Fruit fly (Drosophila melanogaster) whole organism, pupa: ENCODE measurements around the gene CG14731.

Source experiments
- CG12605 ChIP-seq: fragments of 200-800 bp; sonication (Bioruptor generic); IDR thresholded peaks from 2 replicates; pipeline ENCODE4 v1.3.6; 2022; ENCODE audit warnings: missing biosample characterization, missing genetic modification characterization
- CG15710 ChIP-seq: fragments of 200-800 bp; sonication (Bioruptor generic); optimal IDR thresholded peaks from 2 replicates; lab custom pipeline; 2018; ENCODE audit warnings: missing biosample characterization, mild to moderate bottlenecking, missing genetic modification characterization, moderate library complexity
- CG34367 ChIP-seq: fragments of 200-800 bp; sonication (Bioruptor generic); optimal IDR thresholded peaks from 2 replicates; lab custom pipeline; 2018; ENCODE audit warnings: missing biosample characterization, mild to moderate bottlenecking, missing genetic modification characterization
- CG4496 ChIP-seq: fragments of 200-800 bp; sonication (Bioruptor generic); IDR thresholded peaks from 3 replicates; pipeline ENCODE4 v1.3.6; 2022; ENCODE audit warnings: missing biosample characterization, missing genetic modification characterization
- CG8301 ChIP-seq: fragments of 200-800 bp; sonication (Bioruptor generic); optimal IDR thresholded peaks from 2 replicates; lab custom pipeline; 2018; ENCODE audit warnings: missing biosample characterization, mild to moderate bottlenecking, missing genetic modification characterization
- fd96Ca ChIP-seq: fragments of 200-800 bp; sonication (Bioruptor generic); IDR thresholded peaks from 3 replicates; pipeline ENCODE4 v1.3.6; 2022; ENCODE audit warnings: missing biosample characterization, missing genetic modification characterization

dm6 chr3R:11968030-11968753 lies 37.1 kb downstream of the CG14731 start:
- TF ChIP-seq CG15710 (tag; lab: Kevin White, UChicago) (no peak), CG4496 (no peak), CG12605 (GFP tag; lab: Robert Waterston, UW) (no peak), CG34367 (tag; lab: Kevin White, UChicago) (no peak), fd96Ca (GFP tag; lab: Robert Waterston, UW) (no peak), CG8301 (tag; lab: Kevin White, UChicago) (no peak)
